Worm (Caenorhabditis elegans): Measurements from ENCODE around the gene col-36.

DNA sequence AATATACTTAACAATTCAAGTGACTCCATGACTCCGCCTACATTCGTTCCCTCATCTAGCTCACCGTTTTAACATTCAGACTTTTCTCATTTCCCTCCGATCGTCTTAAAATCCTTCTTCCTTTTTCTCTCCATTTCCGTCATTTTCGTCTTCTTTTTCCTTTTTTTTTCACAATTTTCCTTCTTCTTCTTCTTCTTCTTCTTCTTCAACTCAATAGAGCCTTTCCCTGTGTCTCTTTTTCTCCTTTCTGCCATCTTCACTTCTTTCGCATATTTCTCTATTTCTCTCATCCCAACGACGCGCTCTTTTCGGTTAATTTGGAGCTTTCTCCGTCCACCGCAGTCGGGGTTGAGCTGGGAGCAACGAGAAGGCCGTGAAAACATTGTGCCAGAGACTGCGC lies 14.0 kb upstream of the col-36 start:
- no peak for TF ChIP-seq saeg-2 (GFP tag; IDR thresholded peaks at IDR 0.05)
- TF ChIP-seq vab-7 (GFP tag; IDR thresholded peaks at IDR 0.05) = no peak
- no peak for TF ChIP-seq jun-1 (tag; optimal IDR thresholded peaks at IDR 0.05)
